Fruit fly (Drosophila melanogaster): Measurements from ENCODE around the gene PVRAP.

Gene PVRAP

DNA sequence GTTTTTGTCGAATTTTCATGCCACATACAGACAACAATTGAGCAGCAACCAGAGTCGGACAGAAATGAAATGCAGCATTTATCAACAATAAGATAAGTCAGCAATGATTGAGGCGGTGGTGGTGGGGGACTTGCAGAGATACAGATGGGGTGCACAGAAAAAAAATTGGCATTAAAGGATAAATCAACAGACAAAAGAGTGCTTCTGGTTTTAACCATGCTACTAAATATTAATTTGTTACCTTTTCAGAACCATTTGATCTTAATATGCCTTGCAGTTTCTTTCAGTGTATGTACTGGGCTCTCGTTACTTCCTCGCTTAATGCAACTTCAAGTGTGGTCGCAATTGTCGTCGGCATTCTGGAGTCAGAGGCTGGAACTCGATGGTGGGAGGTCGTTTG lies 8.3 kb upstream of the PVRAP start (continued):
- TF ChIP-seq CG15011 (GFP tag; optimal IDR thresholded peaks at IDR 0.05) (peak; percentile 13), Sry-δ (GFP tag; optimal IDR thresholded peaks at IDR 0.05) (peak; percentile 18), CG2199 (GFP tag; IDR thresholded peaks at IDR 0.05) (peak; percentile 84; the same call in 2 of the 3 replicates), CG15514 (GFP tag; optimal IDR thresholded peaks at IDR 0.05) (no peak), CG7786 (GFP tag; optimal IDR thresholded peaks at IDR 0.05) (no peak), Dip2 (GFP tag; IDR thresholded peaks at IDR 0.05) (no peak), Atf3 (GFP tag; optimal IDR thresholded peaks at IDR 0.05) (peak; percentile 4), CG17361 (GFP tag; IDR thresholded peaks at IDR 0.05) (peak; percentile 34; the same call in 1 of the 3 replicates), maf-S (GFP tag; optimal IDR thresholded peaks at IDR 0.05) (no peak), YL-1 (GFP tag; optimal IDR thresholded peaks at IDR 0.05) (no peak), CG2875 (GFP tag; optimal IDR thresholded peaks at IDR 0.05) (peak; percentile 45), Atf6 (GFP tag; IDR thresholded peaks at IDR 0.05) (no peak), bcd (GFP tag; optimal IDR thresholded peaks at IDR 0.05) (peak; percentile 56), Poxn (GFP tag; IDR thresholded peaks at IDR 0.05) (no peak), pum (GFP tag; optimal IDR thresholded peaks at IDR 0.05) (peak; percentile 32), cas (GFP tag; IDR thresholded peaks at IDR 0.05) (no peak), Dip3 (GFP tag; optimal IDR thresholded peaks at IDR 0.05) (no peak), CG3838 (GFP tag; optimal IDR thresholded peaks at IDR 0.05) (no peak), ci (GFP tag; IDR thresholded peaks at IDR 0.05) (peak; percentile 82), stc (GFP tag; IDR thresholded peaks at IDR 0.05) (peak; percentile 23; the same call in 1 of the 2 replicates), CG17385 (GFP tag; optimal IDR thresholded peaks at IDR 0.05) (no peak), Lhr (GFP tag; optimal IDR thresholded peaks at IDR 0.05) (no peak), run (tag; optimal IDR thresholded peaks at IDR 0.05) (no peak), CG4360 (GFP tag; IDR thresholded peaks at IDR 0.05) (peak; percentile 23; the same call in 1 of the 2 replicates), abd-A (tag; optimal IDR thresholded peaks at IDR 0.05) (no peak), NC2β (GFP tag; optimal IDR thresholded peaks at IDR 0.05) (peak; percentile 10), pho (GFP tag; optimal IDR thresholded peaks at IDR 0.05) (no peak), Fer1 (GFP tag; optimal IDR thresholded peaks at IDR 0.05) (no peak), CG17802 (tag; optimal IDR thresholded peaks at IDR 0.05) (peak; percentile 23), CG7556 (GFP tag; optimal IDR thresholded peaks at IDR 0.05) (no peak), CG12219 (GFP tag; optimal IDR thresholded peaks at IDR 0.05) (no peak), corto (GFP tag; optimal IDR thresholded peaks at IDR 0.05) (no peak), crp (GFP tag; optimal IDR thresholded peaks at IDR 0.05) (no peak), CG3995 (GFP tag; optimal IDR thresholded peaks at IDR 0.05) (no peak), CG11560 (tag; IDR thresholded peaks at IDR 0.05) (no peak), chm (GFP tag; IDR thresholded peaks at IDR 0.05) (peak; percentile 44; the same call in 1 of the 2 replicates), Rfx (GFP tag; IDR thresholded peaks at IDR 0.05) (no peak), usp (GFP tag; optimal IDR thresholded peaks at IDR 0.05) (no peak), bbx (GFP tag; IDR thresholded peaks at IDR 0.05; ENCODE audit: partially characterized antibody) (no peak), phol (tag; optimal IDR thresholded peaks at IDR 0.05) (peak; percentile 75), CG1832 (GFP tag; optimal IDR thresholded peaks at IDR 0.05) (no peak), D (optimal IDR thresholded peaks at IDR 0.05) (no peak), D (GFP tag; optimal IDR thresholded peaks at IDR 0.05) (peak; percentile 70), Ada2b (GFP tag; IDR thresholded peaks at IDR 0.05) (peak; percentile 67), Abd-B (GFP tag; optimal IDR thresholded peaks at IDR 0.05) (no peak), CG4854 (GFP tag; optimal IDR thresholded peaks at IDR 0.05) (peak; percentile 35), gcm (GFP tag; optimal IDR thresholded peaks at IDR 0.05) (no peak), chif (GFP tag; optimal IDR thresholded peaks at IDR 0.05) (peak; percentile 31 to 60), Ravus (GFP tag; IDR thresholded peaks at IDR 0.05) (no peak; the same call in 1 of the 2 replicates), sd (tag; optimal IDR thresholded peaks at IDR 0.05) (no peak), aop (GFP tag; IDR thresholded peaks at IDR 0.05) (0 out of 2 replicates have a peak, but pooled peaks have one; percentile 11), CG12104 (GFP tag; optimal IDR thresholded peaks at IDR 0.05) (no peak)

All from whole organism, embryonic.